Fruit fly (Drosophila melanogaster): ENCODE results near the gene CG8958.
A peak's percentile ranks its signal among the peaks of the same experiment; 100 is the strongest.

Gene CG8958

dm6 chrX:16102338-16103218 is 19.5 kb downstream of the CG8958 start (continued):
- TF ChIP-seq dsx (GFP tag; optimal IDR thresholded peaks at IDR 0.05; ENCODE audit: poor library complexity, severe bottlenecking) (no peak), net (GFP tag; optimal IDR thresholded peaks at IDR 0.05) (peak; percentile 33), Lpt (GFP tag; optimal IDR thresholded peaks at IDR 0.05) (peak; percentile 4), CG10669 (GFP tag; optimal IDR thresholded peaks at IDR 0.05) (no peak), CG6854 (GFP tag; optimal IDR thresholded peaks at IDR 0.05) (no peak), Ets96B (tag; optimal IDR thresholded peaks at IDR 0.05) (no peak), OdsH (GFP tag; optimal IDR thresholded peaks at IDR 0.05) (peak; percentile 51), Eip78C (GFP tag) (peak; percentile 86), cyc (GFP tag; optimal IDR thresholded peaks at IDR 0.05) (peak; percentile 73), svp (GFP tag) (peak; percentile 91), CG32006 (GFP tag; optimal IDR thresholded peaks at IDR 0.05) (peak; percentile 26), ss (GFP tag; optimal IDR thresholded peaks at IDR 0.05) (peak in 1 of 2 experiments; percentile 30), acj6 (GFP tag; optimal IDR thresholded peaks at IDR 0.05) (peak; percentile 60), CG31627 (GFP tag; optimal IDR thresholded peaks at IDR 0.05) (peak; percentile 71), esn (GFP tag; optimal IDR thresholded peaks at IDR 0.05) (peak; percentile 79), CG6808 (GFP tag; optimal IDR thresholded peaks at IDR 0.05) (no peak), vri (GFP tag; optimal IDR thresholded peaks at IDR 0.05) (peak; percentile 92), Eip93F (GFP tag; optimal IDR thresholded peaks at IDR 0.05) (peak; percentile 62), CG3919 (GFP tag; optimal IDR thresholded peaks at IDR 0.05) (peak; percentile 47), CG4318 (GFP tag; optimal IDR thresholded peaks at IDR 0.05) (no peak), Hr39 (GFP tag; optimal IDR thresholded peaks at IDR 0.05) (peak; percentile 73), CG34406 (GFP tag; optimal IDR thresholded peaks at IDR 0.05) (peak; percentile 52), CG1621 (tag; optimal IDR thresholded peaks at IDR 0.05) (no peak), achi (GFP tag; optimal IDR thresholded peaks at IDR 0.05) (peak; percentile 49), CG11762 (GFP tag; optimal IDR thresholded peaks at IDR 0.05; ENCODE audit: insufficient read depth) (peak; percentile 18), Hr38 (GFP tag; optimal IDR thresholded peaks at IDR 0.05) (no peak), CG8319 (GFP tag; optimal IDR thresholded peaks at IDR 0.05) (peak; percentile 35), CG8119 (GFP tag; IDR thresholded peaks at IDR 0.05) (no peak), Eip75B (GFP tag; optimal IDR thresholded peaks at IDR 0.05) (peak; percentile 59), CG6276 (GFP tag; optimal IDR thresholded peaks at IDR 0.05) (no peak), Blimp-1 (GFP tag; optimal IDR thresholded peaks at IDR 0.05) (no peak), CG9139 (GFP tag; optimal IDR thresholded peaks at IDR 0.05) (no peak), CG8632 (GFP tag; optimal IDR thresholded peaks at IDR 0.05) (peak; percentile 55), Sox102F (GFP tag; optimal IDR thresholded peaks at IDR 0.05) (peak; percentile 78), fkh (GFP tag; optimal IDR thresholded peaks at IDR 0.05) (peak; percentile 16), salr (GFP tag; optimal IDR thresholded peaks at IDR 0.05) (peak in 1 of 2 experiments; percentile 15), spab (GFP tag; optimal IDR thresholded peaks at IDR 0.05) (no peak), eg (GFP tag; IDR thresholded peaks at IDR 0.05) (no peak), lz (GFP tag; optimal IDR thresholded peaks at IDR 0.05) (peak; percentile 80), CG6163 (GFP tag; IDR thresholded peaks at IDR 0.05) (no peak), Smox (GFP tag; optimal IDR thresholded peaks at IDR 0.05) (peak; percentile 75), Sox14 (GFP tag; optimal IDR thresholded peaks at IDR 0.05) (peak; percentile 41)
